Fruit fly (Drosophila melanogaster) whole organism, pupa: ENCODE measurements around the gene Or85a.

Experiments used
- CG12605 ChIP-seq: fragments of 200-800 bp; sonication (Bioruptor generic); IDR thresholded peaks from 2 replicates; pipeline ENCODE4 v1.3.6; 2022; ENCODE audit warnings: missing biosample characterization, missing genetic modification characterization
- CG8159 ChIP-seq: fragments of 200-800 bp; sonication (Bioruptor generic); optimal IDR thresholded peaks from 3 replicates; lab custom pipeline; 2018; ENCODE audit warnings: missing biosample characterization, mild to moderate bottlenecking, missing genetic modification characterization, moderate library complexity
- EcR ChIP-seq: fragments of 200-800 bp; sonication (Bioruptor generic); optimal IDR thresholded peaks from 3 replicates; lab custom pipeline; 2019; ENCODE audit warnings: missing biosample characterization, missing genetic modification characterization, mild to moderate bottlenecking, moderate library complexity, missing genetic modification reagents
- Snoo ChIP-seq: fragments of 200-800 bp; sonication (Bioruptor generic); optimal IDR thresholded peaks from 3 replicates; lab custom pipeline; 2017; ENCODE audit warnings: missing biosample characterization, mild to moderate bottlenecking, missing genetic modification characterization, inconsistent platforms

dm6 chr3R:8334471-8334783, 12.9 kb downstream of the Or85a start:
- TF ChIP-seq Snoo (tag; lab: Kevin White, UChicago) (no peak), CG12605 (GFP tag; lab: Robert Waterston, UW) (no peak), CG8159 (tag; lab: Kevin White, UChicago) (no peak), EcR (no peak)
